Worm (Caenorhabditis elegans) whole organism, L3 larva: ENCODE data around the gene attf-5.

Experiments used
- R02D3.7 ChIP-seq: fragments of 150-350 bp; optimal IDR thresholded peaks from 2 replicates; lab custom pipeline; 2014; ENCODE audit warnings: missing biosample characterization, missing genetic modification characterization
- ZK546.5 ChIP-seq: sonication (generic microtip); optimal IDR thresholded peaks from 2 replicates; lab custom pipeline; 2017; ENCODE audit warnings: missing biosample characterization, missing genetic modification characterization
- aly-2 ChIP-seq: fragments of 150-350 bp; optimal IDR thresholded peaks from 2 replicates; lab custom pipeline; 2014; ENCODE audit warnings: missing biosample characterization, missing genetic modification characterization
- ama-1 ChIP-seq: fragments of 150-350 bp; optimal IDR thresholded peaks from 2 replicates; lab custom pipeline; 2018
- ceh-16 ChIP-seq: sonication (generic microtip); optimal IDR thresholded peaks from 2 replicates; lab custom pipeline; 2017; ENCODE audit warnings: missing biosample characterization, missing genetic modification characterization
- ceh-9 ChIP-seq: sonication (generic microtip); optimal IDR thresholded peaks from 2 replicates; lab custom pipeline; 2018; ENCODE audit warnings: missing biosample characterization, missing genetic modification characterization
- daf-12 ChIP-seq: fragments of 150-350 bp; optimal IDR thresholded peaks from 2 replicates; lab custom pipeline; 2014; ENCODE audit warnings: missing biosample characterization, missing genetic modification reagents, missing genetic modification characterization
- egl-27 ChIP-seq: sonication (generic microtip); optimal IDR thresholded peaks from 4 replicates; lab custom pipeline; 2017; ENCODE audit warnings: missing biosample characterization, missing genetic modification reagents, missing genetic modification characterization
- egl-5 ChIP-seq: fragments of 150-350 bp; optimal IDR thresholded peaks from 2 replicates; lab custom pipeline; 2017; ENCODE audit warnings: missing biosample characterization, missing genetic modification reagents, missing genetic modification characterization, inconsistent platforms
- elt-1 ChIP-seq: fragments of 150-350 bp; optimal IDR thresholded peaks from 2 replicates; lab custom pipeline; 2014; ENCODE audit warnings: missing biosample characterization, missing genetic modification characterization
- elt-2 ChIP-seq: sonication (generic microtip); optimal IDR thresholded peaks from 2 replicates; lab custom pipeline; 2016; ENCODE audit warnings: missing genetic modification reagents, mild to moderate bottlenecking, missing genetic modification characterization, missing compliant biosample characterization
- elt-3 ChIP-seq, 3 experiments: fragments of 150-350 bp in 1 of 3; sonication (generic microtip) in 2 of 3; optimal IDR thresholded peaks; 2 replicates in 2 of 3; 4 replicates in 1 of 3; lab custom pipeline; 2014 to 2017; ENCODE audit warnings: missing biosample characterization in 3 of 3, missing genetic modification characterization in 3 of 3
- eor-1 ChIP-seq, 2 experiments: fragments of 150-350 bp; optimal IDR thresholded peaks; 2 replicates each; lab custom pipeline; 2014 to 2018; ENCODE audit warnings: missing biosample characterization in 2 of 2, missing genetic modification characterization in 2 of 2
- fkh-10 ChIP-seq: sonication (generic microtip); optimal IDR thresholded peaks from 2 replicates; lab custom pipeline; 2017; ENCODE audit warnings: missing biosample characterization, missing genetic modification reagents, missing genetic modification characterization
- fkh-2 ChIP-seq: fragments of 150-350 bp; optimal IDR thresholded peaks from 2 replicates; lab custom pipeline; 2014; ENCODE audit warnings: missing biosample characterization, missing genetic modification reagents, missing genetic modification characterization
- hmg-11 ChIP-seq: sonication (generic microtip); optimal IDR thresholded peaks from 2 replicates; lab custom pipeline; 2016; ENCODE audit warnings: missing genetic modification characterization, missing compliant biosample characterization
- jun-1 ChIP-seq: fragments of 150-350 bp; optimal IDR thresholded peaks from 2 replicates; lab custom pipeline; 2014; ENCODE audit warnings: missing biosample characterization, missing genetic modification reagents, missing genetic modification characterization
- lin-39 ChIP-seq: fragments of 150-350 bp; optimal IDR thresholded peaks from 2 replicates; lab custom pipeline; 2018; ENCODE audit warnings: missing biosample characterization, missing genetic modification reagents, missing genetic modification characterization
- lsy-12 ChIP-seq: sonication (generic microtip); optimal IDR thresholded peaks from 2 replicates; lab custom pipeline; 2016; ENCODE audit warnings: mild to moderate bottlenecking, missing genetic modification characterization, missing compliant biosample characterization
- mdl-1 ChIP-seq: fragments of 150-350 bp; optimal IDR thresholded peaks from 2 replicates; lab custom pipeline; 2014; ENCODE audit warnings: missing biosample characterization, missing genetic modification characterization
- mml-1 ChIP-seq: fragments of 150-350 bp; sonication (generic microtip); optimal IDR thresholded peaks from 3 replicates; lab custom pipeline; 2014; ENCODE audit warnings: missing biosample characterization, missing genetic modification characterization
- nfya-1 ChIP-seq: sonication (generic microtip); optimal IDR thresholded peaks from 2 replicates; lab custom pipeline; 2017; ENCODE audit warnings: missing genetic modification characterization, mild to moderate bottlenecking, missing compliant biosample characterization, antibody characterized with exemption, moderate library complexity; ENCODE audit not compliant: insufficient read depth
- nhr-11 ChIP-seq: fragments of 150-350 bp; optimal IDR thresholded peaks from 2 replicates; lab custom pipeline; 2014; ENCODE audit warnings: missing biosample characterization, missing genetic modification characterization
- nhr-12 ChIP-seq: fragments of 150-350 bp; optimal IDR thresholded peaks from 2 replicates; lab custom pipeline; 2014; ENCODE audit warnings: missing biosample characterization, missing genetic modification characterization
- nhr-23 ChIP-seq: fragments of 150-350 bp; optimal IDR thresholded peaks from 2 replicates; lab custom pipeline; 2014; ENCODE audit warnings: missing biosample characterization, missing genetic modification reagents, missing genetic modification characterization
- nhr-237 ChIP-seq: fragments of 150-350 bp; optimal IDR thresholded peaks from 2 replicates; lab custom pipeline; 2014; ENCODE audit warnings: missing biosample characterization, missing genetic modification characterization
- nhr-28 ChIP-seq: fragments of 150-350 bp; optimal IDR thresholded peaks from 2 replicates; lab custom pipeline; 2014; ENCODE audit warnings: missing biosample characterization, missing genetic modification characterization
- nhr-67 ChIP-seq: fragments of 150-350 bp; optimal IDR thresholded peaks from 2 replicates; lab custom pipeline; 2014; ENCODE audit warnings: missing biosample characterization, missing genetic modification characterization
- nhr-76 ChIP-seq: fragments of 150-350 bp; sonication (generic microtip); optimal IDR thresholded peaks from 5 replicates; lab custom pipeline; 2014; ENCODE audit warnings: missing biosample characterization, missing genetic modification characterization
- nhr-77 ChIP-seq: fragments of 150-350 bp; optimal IDR thresholded peaks from 2 replicates; lab custom pipeline; 2014; ENCODE audit warnings: missing biosample characterization, missing genetic modification characterization
- pha-4 ChIP-seq: fragments of 150-350 bp; optimal IDR thresholded peaks from 2 replicates; lab custom pipeline; 2014; ENCODE audit warnings: missing biosample characterization, missing genetic modification reagents, missing genetic modification characterization
- pqm-1 ChIP-seq: fragments of 150-350 bp; optimal IDR thresholded peaks from 2 replicates; lab custom pipeline; 2017; ENCODE audit warnings: missing biosample characterization, missing genetic modification characterization, inconsistent platforms
- sea-2 ChIP-seq: fragments of 150-350 bp; sonication (generic microtip); optimal IDR thresholded peaks from 4 replicates; lab custom pipeline; 2014; ENCODE audit warnings: missing biosample characterization, missing genetic modification reagents, missing genetic modification characterization
- skn-1 ChIP-seq: fragments of 150-350 bp; optimal IDR thresholded peaks from 2 replicates; lab custom pipeline; 2014; ENCODE audit warnings: missing biosample characterization, missing genetic modification characterization
- snpc-4 ChIP-seq: fragments of 150-350 bp; optimal IDR thresholded peaks from 2 replicates; lab custom pipeline; 2014; ENCODE audit warnings: missing biosample characterization, missing genetic modification characterization
- tbx-2 ChIP-seq: sonication (generic microtip); optimal IDR thresholded peaks from 2 replicates; lab custom pipeline; 2016; ENCODE audit warnings: mild to moderate bottlenecking, missing genetic modification characterization, missing compliant biosample characterization
- unc-39 ChIP-seq: sonication (generic microtip); optimal IDR thresholded peaks from 4 replicates; lab custom pipeline; 2017; ENCODE audit warnings: missing biosample characterization, missing genetic modification characterization
- unc-62 ChIP-seq: fragments of 150-350 bp; sonication (generic microtip); optimal IDR thresholded peaks from 4 replicates; lab custom pipeline; 2014; ENCODE audit warnings: missing biosample characterization, missing genetic modification reagents, missing genetic modification characterization
- zag-1 ChIP-seq: fragments of 150-350 bp; optimal IDR thresholded peaks from 2 replicates; lab custom pipeline; 2014; ENCODE audit warnings: missing biosample characterization, missing genetic modification characterization
- ztf-4 ChIP-seq: fragments of 150-350 bp; optimal IDR thresholded peaks from 2 replicates; lab custom pipeline; 2014; ENCODE audit warnings: missing biosample characterization, missing genetic modification characterization

Gene attf-5

ce11 chrX:828603-829002 lies 40.5 kb downstream of the attf-5 start, which contains the start of gene wdr-54:
TSS of gene wdr-54 (plus strand) at chrX:828903.
- TF ChIP-seq tbx-2 = no peak
- no peak for TF ChIP-seq nhr-23
- TF ChIP-seq pqm-1 (tag; lab: Kevin White, UChicago) = no peak
- TF ChIP-seq nhr-12 (tag; lab: Kevin White, UChicago) = no peak
- no peak for TF ChIP-seq nhr-28 (tag; lab: Kevin White, UChicago)
- TF ChIP-seq fkh-2 (tag; lab: Kevin White, UChicago) = no peak
- TF ChIP-seq ceh-9 (tag; lab: Kevin White, UChicago) = no peak
- TF ChIP-seq aly-2 (tag; lab: Kevin White, UChicago) = no peak
- no peak for TF ChIP-seq eor-1 (tag; optimal IDR thresholded peaks at IDR 0.05; lab: Kevin White, UChicago)
- TF ChIP-seq nhr-76 (tag; lab: Kevin White, UChicago) = no peak
- no peak for TF ChIP-seq nhr-67 (tag; lab: Kevin White, UChicago)
- no peak for TF ChIP-seq ceh-16
- TF ChIP-seq nhr-11 (tag; lab: Kevin White, UChicago) = no peak
- TF ChIP-seq unc-62 (GFP tag; lab: Kevin White, UChicago) = no peak
- no peak for TF ChIP-seq ztf-4 (tag; lab: Kevin White, UChicago)
- TF ChIP-seq elt-2 = no peak
- no peak for TF ChIP-seq elt-3 (tag; optimal IDR thresholded peaks at IDR 0.05; lab: Kevin White, UChicago)
- no peak for TF ChIP-seq zag-1 (tag; lab: Kevin White, UChicago)
- TF ChIP-seq R02D3.7 (tag; lab: Kevin White, UChicago) = no peak
- TF ChIP-seq snpc-4 (tag; lab: Kevin White, UChicago) = no peak

- TF ChIP-seq nhr-237 (tag; lab: Kevin White, UChicago) = no peak
- TF ChIP-seq mdl-1 = no peak
- no peak for TF ChIP-seq jun-1 (tag; lab: Kevin White, UChicago)
- TF ChIP-seq elt-3 (tag; optimal IDR thresholded peaks at IDR 0.05; lab: Kevin White, UChicago) = no peak
- no peak for TF ChIP-seq R02D3.7 (tag; lab: Kevin White, UChicago)
- no peak for TF ChIP-seq lin-39
- TF ChIP-seq egl-5 (tag; lab: Kevin White, UChicago) = no peak
- no peak for TF ChIP-seq elt-1 (tag; lab: Kevin White, UChicago)
- TF ChIP-seq elt-2 = no peak
- TF ChIP-seq hmg-11 (tag; lab: Kevin White, UChicago) = no peak
- TF ChIP-seq ZK546.5 (tag; lab: Kevin White, UChicago) = no peak
- TF ChIP-seq nfya-1 (tag; lab: Kevin White, UChicago) = no peak
- TF ChIP-seq unc-62 (GFP tag; lab: Kevin White, UChicago) = no peak
- no peak for TF ChIP-seq nhr-67 (tag; lab: Kevin White, UChicago)
- TF ChIP-seq daf-12 (tag; lab: Kevin White, UChicago) = no peak
- no peak for TF ChIP-seq unc-39 (tag; lab: Kevin White, UChicago)
- no peak for TF ChIP-seq aly-2 (tag; lab: Kevin White, UChicago)
Measured at ce11 chrX:830185-830584, 42.0 kb downstream of the attf-5 start.

ce11 chrX:834478-834877 lies 46.3 kb downstream of the attf-5 start, which contains the start of gene F39H12.1:
TSS of gene F39H12.1 (plus strand) at chrX:834778.
- TF ChIP-seq nhr-77 (tag; lab: Kevin White, UChicago) = no peak
- no peak for TF ChIP-seq mml-1 (tag; lab: Kevin White, UChicago)
- no peak for TF ChIP-seq tbx-2
- TF ChIP-seq pha-4 (tag; lab: Kevin White, UChicago) = no peak

ce11 chrX:841393-841792 lies 53.2 kb downstream of the attf-5 start, which contains the start of gene F39H12.3:
TSS of gene F39H12.3 (minus strand) at chrX:841493.
- TF ChIP-seq ama-1 (lab: Kevin White, UChicago) = no peak
- TF ChIP-seq aly-2 (tag; lab: Kevin White, UChicago) = no peak
- TF ChIP-seq ceh-16 = no peak
- TF ChIP-seq skn-1 (tag; lab: Kevin White, UChicago) = no peak
- TF ChIP-seq ZK546.5 (tag; lab: Kevin White, UChicago) = no peak
- TF ChIP-seq egl-27 (tag; lab: Kevin White, UChicago) = no peak
- TF ChIP-seq fkh-10 = no peak
- TF ChIP-seq nhr-12 (tag; lab: Kevin White, UChicago) = no peak
- TF ChIP-seq ztf-4 (tag; lab: Kevin White, UChicago) = no peak
- no peak for TF ChIP-seq sea-2 (GFP tag; lab: Kevin White, UChicago)
- TF ChIP-seq nhr-23 = no peak
- TF ChIP-seq nhr-28 (tag; lab: Kevin White, UChicago) = no peak
- no peak for TF ChIP-seq nhr-77 (tag; lab: Kevin White, UChicago)
- TF ChIP-seq zag-1 (tag; lab: Kevin White, UChicago) = no peak
- TF ChIP-seq R02D3.7 (tag; lab: Kevin White, UChicago) = no peak
- TF ChIP-seq nhr-237 (tag; lab: Kevin White, UChicago) = no peak
- no peak for TF ChIP-seq lsy-12
- no peak for TF ChIP-seq tbx-2
